Fruit fly (Drosophila melanogaster): Measurements from ENCODE around the gene Vps16B.

Gene Vps16B

dm6 chr3R:29797183-29797582 lies 19.1 kb downstream of the Vps16B start:
- TF ChIP-seq Dll (optimal IDR thresholded peaks at IDR 0.05) (no peak), psq (optimal IDR thresholded peaks at IDR 0.05) (no peak), EcR (GFP tag; optimal IDR thresholded peaks at IDR 0.05) (no peak), pan (optimal IDR thresholded peaks at IDR 0.05) (no peak), usp (GFP tag; optimal IDR thresholded peaks at IDR 0.05) (no peak), CG8478 (optimal IDR thresholded peaks at IDR 0.05) (no peak)

- TF ChIP-seq EcR (GFP tag; optimal IDR thresholded peaks at IDR 0.05) (no peak), Dll (optimal IDR thresholded peaks at IDR 0.05) (no peak), pan (optimal IDR thresholded peaks at IDR 0.05) (no peak), CG8478 (optimal IDR thresholded peaks at IDR 0.05) (no peak), usp (GFP tag; optimal IDR thresholded peaks at IDR 0.05) (no peak), psq (optimal IDR thresholded peaks at IDR 0.05) (no peak)
These were observed 21.9 kb downstream of the Vps16B start, which contains the start of gene sro for dm6 chr3R:29794161-29794882. sro (plus strand) TSS chr3R:29794597.

- no peak for TF ChIP-seq Dll (optimal IDR thresholded peaks at IDR 0.05)
- no peak for TF ChIP-seq pan (optimal IDR thresholded peaks at IDR 0.05)
- TF ChIP-seq CG8478 (optimal IDR thresholded peaks at IDR 0.05): no peak
- no peak for TF ChIP-seq psq (optimal IDR thresholded peaks at IDR 0.05)
- no peak for TF ChIP-seq usp (GFP tag; optimal IDR thresholded peaks at IDR 0.05)
- TF ChIP-seq EcR (GFP tag; optimal IDR thresholded peaks at IDR 0.05): no peak
These were observed 26.1 kb downstream of the Vps16B start for dm6 chr3R:29790183-29790582.

- TF ChIP-seq usp (GFP tag; optimal IDR thresholded peaks at IDR 0.05): no peak
- TF ChIP-seq CG8478 (optimal IDR thresholded peaks at IDR 0.05): no peak
- no peak for TF ChIP-seq psq (optimal IDR thresholded peaks at IDR 0.05)
- no peak for TF ChIP-seq EcR (GFP tag; optimal IDR thresholded peaks at IDR 0.05)
- no peak for TF ChIP-seq Dll (optimal IDR thresholded peaks at IDR 0.05)
- TF ChIP-seq pan (optimal IDR thresholded peaks at IDR 0.05): no peak
These were observed 28.2 kb downstream of the Vps16B start for dm6 chr3R:29787891-29788549.

dm6 chr3R:29786016-29786996 lies 29.9 kb downstream of the Vps16B start:
- TF ChIP-seq Dll (optimal IDR thresholded peaks at IDR 0.05) (no peak), psq (optimal IDR thresholded peaks at IDR 0.05) (no peak), pan (optimal IDR thresholded peaks at IDR 0.05) (no peak), usp (GFP tag; optimal IDR thresholded peaks at IDR 0.05) (no peak), CG8478 (optimal IDR thresholded peaks at IDR 0.05) (no peak), EcR (GFP tag; optimal IDR thresholded peaks at IDR 0.05) (no peak)

- TF ChIP-seq EcR (GFP tag; optimal IDR thresholded peaks at IDR 0.05) (no peak), CG8478 (optimal IDR thresholded peaks at IDR 0.05) (no peak), Dll (optimal IDR thresholded peaks at IDR 0.05) (no peak), usp (GFP tag; optimal IDR thresholded peaks at IDR 0.05) (no peak), psq (optimal IDR thresholded peaks at IDR 0.05) (no peak), pan (optimal IDR thresholded peaks at IDR 0.05) (no peak)
These were observed 31.0 kb downstream of the Vps16B start for dm6 chr3R:29785242-29785641.

dm6 chr3R:29783210-29783609 lies 33.0 kb downstream of the Vps16B start:
- TF ChIP-seq Dll (optimal IDR thresholded peaks at IDR 0.05) (no peak), CG8478 (optimal IDR thresholded peaks at IDR 0.05) (no peak), EcR (GFP tag; optimal IDR thresholded peaks at IDR 0.05) (no peak), psq (optimal IDR thresholded peaks at IDR 0.05) (no peak), pan (optimal IDR thresholded peaks at IDR 0.05) (no peak), usp (GFP tag; optimal IDR thresholded peaks at IDR 0.05) (no peak)

- TF ChIP-seq Dll (optimal IDR thresholded peaks at IDR 0.05): peak; percentile 75
- TF ChIP-seq EcR (GFP tag; optimal IDR thresholded peaks at IDR 0.05): no peak
- TF ChIP-seq CG8478 (optimal IDR thresholded peaks at IDR 0.05): no peak
These were observed 33.9 kb downstream of the Vps16B start for dm6 chr3R:29782367-29782766.

- TF ChIP-seq EcR (GFP tag; optimal IDR thresholded peaks at IDR 0.05): no peak
- no peak for TF ChIP-seq usp (GFP tag; optimal IDR thresholded peaks at IDR 0.05)
- TF ChIP-seq psq (optimal IDR thresholded peaks at IDR 0.05): no peak
- TF ChIP-seq Dll (optimal IDR thresholded peaks at IDR 0.05): no peak
- no peak for TF ChIP-seq CG8478 (optimal IDR thresholded peaks at IDR 0.05)
- no peak for TF ChIP-seq pan (optimal IDR thresholded peaks at IDR 0.05)
These were observed 34.4 kb downstream of the Vps16B start for dm6 chr3R:29781874-29782273.

dm6 chr3R:29780402-29781029 lies 35.7 kb downstream of the Vps16B start, which contains the start of gene fig:
fig (minus strand) TSS chr3R:29780452.
- TF ChIP-seq EcR (GFP tag; optimal IDR thresholded peaks at IDR 0.05): no peak
- no peak for TF ChIP-seq psq (optimal IDR thresholded peaks at IDR 0.05)
- no peak for TF ChIP-seq Dll (optimal IDR thresholded peaks at IDR 0.05)
- TF ChIP-seq CG8478 (optimal IDR thresholded peaks at IDR 0.05): no peak
- TF ChIP-seq pan (optimal IDR thresholded peaks at IDR 0.05): no peak

- no peak for TF ChIP-seq CG8478 (optimal IDR thresholded peaks at IDR 0.05)
These were observed 37.3 kb downstream of the Vps16B start for dm6 chr3R:29778985-29779298.

Measured in whole organism.